Worm (Caenorhabditis elegans) whole organism, L4/young adult: ENCODE data around the gene Y57G11C.41.

Experiments used
- W03F9.2 ChIP-seq: fragments of 150-350 bp; optimal IDR thresholded peaks from 2 replicates; lab custom pipeline; 2014; ENCODE audit warnings: missing biosample characterization, missing genetic modification characterization
- dao-5 ChIP-seq: sonication (generic microtip); optimal IDR thresholded peaks from 2 replicates; lab custom pipeline; 2016; ENCODE audit warnings: missing genotype, missing genetic modification characterization, moderate library complexity, missing compliant biosample characterization

DNA sequence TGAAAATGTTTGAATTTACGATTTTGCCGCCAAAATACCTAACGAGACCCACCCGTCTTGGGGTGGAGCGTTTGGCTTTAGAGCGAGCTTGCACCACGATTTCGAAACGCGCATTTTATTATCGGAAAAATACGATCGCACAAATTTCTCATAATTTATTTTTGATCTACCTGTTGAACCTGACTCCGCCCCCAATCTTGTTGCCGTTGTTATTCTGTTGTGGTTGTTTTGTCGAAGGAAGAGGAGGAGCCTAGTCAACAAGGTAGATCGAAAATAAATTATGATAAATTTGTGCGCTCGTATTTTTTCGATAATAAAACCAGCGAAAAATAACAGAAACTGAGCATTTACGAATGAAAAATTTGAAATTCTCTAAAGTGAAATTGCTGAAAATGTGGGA, 47.3 kb downstream of the Y57G11C.41 start:
- TF ChIP-seq W03F9.2 (no peak), dao-5 (no peak)
